Fruit fly (Drosophila melanogaster): Measurements from ENCODE around the gene CG4854.

DNA sequence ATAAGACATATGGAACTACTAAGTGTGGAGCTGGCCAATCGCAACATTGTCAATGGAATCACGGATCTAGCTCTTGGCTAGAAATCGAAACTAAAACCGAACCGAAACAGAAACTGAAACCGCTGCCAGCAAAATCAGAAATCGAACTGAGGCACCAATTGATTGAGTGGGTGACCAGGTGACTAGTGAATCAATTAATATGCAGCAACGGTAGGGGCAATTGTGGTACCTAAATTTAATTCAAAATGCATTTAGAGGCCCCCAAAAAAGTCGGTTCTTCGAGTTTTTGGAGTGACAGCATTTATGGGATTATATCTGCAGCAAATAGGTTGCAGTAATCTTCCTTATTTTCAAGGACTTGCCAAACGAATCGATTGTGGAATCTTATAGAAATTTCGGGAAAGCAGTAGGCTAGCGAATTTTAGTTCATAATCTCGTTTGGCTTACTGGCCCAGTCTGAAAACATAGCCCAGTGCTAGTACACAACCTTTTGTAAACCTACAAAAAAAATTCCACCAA is 14.4 kb upstream of the CG4854 start, which contains the start of the genes CG17190 and CG4836:
- no peak for TF ChIP-seq Hr39 (GFP tag; optimal IDR thresholded peaks at IDR 0.05)
- TF ChIP-seq dsx (GFP tag; optimal IDR thresholded peaks at IDR 0.05; ENCODE audit: poor library complexity, severe bottlenecking) = no peak
- TF ChIP-seq Smox (GFP tag; optimal IDR thresholded peaks at IDR 0.05) = no peak
- TF ChIP-seq acj6 (GFP tag; optimal IDR thresholded peaks at IDR 0.05) = no peak
- TF ChIP-seq Gug (GFP tag; IDR thresholded peaks at IDR 0.05) = no peak
- TF ChIP-seq CG16779 (tag; optimal IDR thresholded peaks at IDR 0.05) = no peak
- no peak for TF ChIP-seq Lpt (GFP tag; optimal IDR thresholded peaks at IDR 0.05)
- TF ChIP-seq Eip78C (GFP tag) = no peak
- TF ChIP-seq CG1621 (tag; optimal IDR thresholded peaks at IDR 0.05) = no peak

All from whole organism, prepupa.